Fruit fly (Drosophila melanogaster): ENCODE data around the gene CG14200.

Gene CG14200

dm6 chrX:19453138-19453537 is 42.2 kb upstream of the CG14200 start (continued):
- TF ChIP-seq klu (GFP tag; IDR thresholded peaks at IDR 0.05) (no peak), Hr39 (optimal IDR thresholded peaks at IDR 0.05) (no peak), H2.0 (GFP tag; IDR thresholded peaks at IDR 0.05) (peak; percentile 28; the same call in 1 of the 2 replicates), NfI (GFP tag; optimal IDR thresholded peaks at IDR 0.05) (peak; percentile 25), CG6765 (GFP tag; optimal IDR thresholded peaks at IDR 0.05) (peak; percentile 18), Camta (GFP tag; optimal IDR thresholded peaks at IDR 0.05) (no peak), CG12391 (tag; optimal IDR thresholded peaks at IDR 0.05) (peak; percentile 26), E2f2 (GFP tag; IDR thresholded peaks at IDR 0.05) (no peak), HLH3B (GFP tag; IDR thresholded peaks at IDR 0.05) (peak; percentile 43; the same call in 1 of the 2 replicates), pum (GFP tag; optimal IDR thresholded peaks at IDR 0.05) (no peak), Dip3 (GFP tag; optimal IDR thresholded peaks at IDR 0.05) (no peak)

dm6 chrX:19461630-19462029 is 33.7 kb upstream of the CG14200 start:
- TF ChIP-seq Kr (GFP tag; optimal IDR thresholded peaks at IDR 0.05): no peak
- TF ChIP-seq CG10654 (GFP tag; optimal IDR thresholded peaks at IDR 0.05): no peak
- no peak for TF ChIP-seq BtbVII (GFP tag; optimal IDR thresholded peaks at IDR 0.05)
- no peak for TF ChIP-seq corto (GFP tag; optimal IDR thresholded peaks at IDR 0.05)

- TF ChIP-seq HLH3B (GFP tag; IDR thresholded peaks at IDR 0.05) (no peak), CG7987 (GFP tag; optimal IDR thresholded peaks at IDR 0.05) (no peak), sima (GFP tag; optimal IDR thresholded peaks at IDR 0.05) (no peak), CG8089 (GFP tag; optimal IDR thresholded peaks at IDR 0.05) (no peak), CTCF (GFP tag; optimal IDR thresholded peaks at IDR 0.05) (no peak), dan (GFP tag; IDR thresholded peaks at IDR 0.05) (no peak), CG12391 (tag; optimal IDR thresholded peaks at IDR 0.05) (no peak), CG13894 (tag; optimal IDR thresholded peaks at IDR 0.05) (no peak), CG4404 (GFP tag; IDR thresholded peaks at IDR 0.05) (no peak), grn (GFP tag; optimal IDR thresholded peaks at IDR 0.05) (no peak), Ssrp (tag; optimal IDR thresholded peaks at IDR 0.05) (no peak), CG11696 (GFP tag; IDR thresholded peaks at IDR 0.05) (no peak), CG15073 (GFP tag; optimal IDR thresholded peaks at IDR 0.05) (no peak), ab (GFP tag; optimal IDR thresholded peaks at IDR 0.05) (no peak), ato (GFP tag; IDR thresholded peaks at IDR 0.05; ENCODE audit: partially characterized antibody) (no peak), row (GFP tag; IDR thresholded peaks at IDR 0.05) (no peak), pfk (GFP tag; optimal IDR thresholded peaks at IDR 0.05) (no peak), maf-S (GFP tag; optimal IDR thresholded peaks at IDR 0.05) (no peak)
Observed at dm6 chrX:19474763-19475162, 20.5 kb upstream of the CG14200 start, which contains the start of gene narya. narya (plus strand) TSS chrX:19475063.

dm6 chrX:19479134-19479533 is 16.2 kb upstream of the CG14200 start, which contains the start of gene CG32533:
CG32533 (minus strand) TSS chrX:19479411.
- TF ChIP-seq Meics (GFP tag; optimal IDR thresholded peaks at IDR 0.05) (no peak), tna (GFP tag; IDR thresholded peaks at IDR 0.05; ENCODE audit: partially characterized antibody) (peak; percentile 32; the same call in 1 of the 2 replicates), MBD-R2 (GFP tag; IDR thresholded peaks at IDR 0.05) (peak; percentile 38; the same call in 1 of the 2 replicates), CG34224 (GFP tag; IDR thresholded peaks at IDR 0.05; ENCODE audit: partially characterized antibody) (0 out of 3 replicates have a peak, but pooled peaks have one; percentile 6), MESR4 (GFP tag; optimal IDR thresholded peaks at IDR 0.05) (peak; percentile 21), ftz-f1 (GFP tag; optimal IDR thresholded peaks at IDR 0.05) (no peak), CrebB (tag; optimal IDR thresholded peaks at IDR 0.05) (no peak), Dref (GFP tag; IDR thresholded peaks at IDR 0.05) (peak; percentile 54), Pdp1 (GFP tag; optimal IDR thresholded peaks at IDR 0.05) (peak in 1 of 2 experiments; percentile 43), CG13287 (GFP tag; IDR thresholded peaks at IDR 0.05; ENCODE audit: partially characterized antibody) (peak; percentile 9; the same call in 1 of the 2 replicates), Opbp (GFP tag; IDR thresholded peaks at IDR 0.05; ENCODE audit: partially characterized antibody) (no peak), bbx (GFP tag; IDR thresholded peaks at IDR 0.05; ENCODE audit: partially characterized antibody) (0 out of 2 replicates have a peak, but pooled peaks have one; percentile 13), Scr (GFP tag; IDR thresholded peaks at IDR 0.05; ENCODE audit: partially characterized antibody) (0 out of 2 replicates have a peak, but pooled peaks have one; percentile 8), crp (GFP tag; optimal IDR thresholded peaks at IDR 0.05) (peak in 1 of 2 experiments; percentile 62)
